Fruit fly (Drosophila melanogaster): ENCODE results near the gene crp.
A peak's percentile ranks its signal among the peaks of the same experiment; 100 is the strongest.

Gene crp

DNA sequence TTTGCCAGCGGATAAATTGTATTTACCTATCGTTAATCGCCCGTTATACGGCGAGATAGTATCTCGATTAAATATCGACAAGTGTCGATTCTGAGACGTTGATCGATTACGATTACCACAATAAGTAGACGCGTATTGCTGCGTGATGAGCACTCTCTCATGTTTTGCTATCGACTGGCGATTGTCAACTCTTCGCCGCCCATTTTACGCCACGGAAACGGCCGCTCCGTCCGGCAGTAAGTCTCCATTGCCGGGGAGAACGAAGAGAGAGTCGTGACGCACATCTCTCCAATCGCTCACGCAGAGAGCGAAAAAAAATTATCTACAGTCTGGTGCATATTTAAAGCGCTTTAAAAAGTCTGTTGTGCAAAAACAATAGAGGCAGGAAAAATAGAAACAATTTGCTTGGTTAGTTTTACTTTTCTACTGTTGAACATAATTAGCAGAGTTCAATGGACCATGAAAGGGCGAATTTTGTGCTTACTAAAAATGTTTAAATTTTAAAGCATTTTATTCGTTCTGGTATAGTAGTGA lies 35.9 kb downstream of the crp start, which contains the start of gene CG46309 (continued):
- peak; percentile 43 for TF ChIP-seq disco-r (GFP tag; optimal IDR thresholded peaks at IDR 0.05)
- TF ChIP-seq Fer3 (tag; optimal IDR thresholded peaks at IDR 0.05): peak; percentile 12
- no peak for TF ChIP-seq CG17802 (tag; optimal IDR thresholded peaks at IDR 0.05)
- no peak for TF ChIP-seq Lpt (GFP tag; optimal IDR thresholded peaks at IDR 0.05)
- no peak for TF ChIP-seq D19A (tag; optimal IDR thresholded peaks at IDR 0.05)
- TF ChIP-seq CG12391 (tag; optimal IDR thresholded peaks at IDR 0.05): no peak
- no peak for TF ChIP-seq lola (GFP tag; optimal IDR thresholded peaks at IDR 0.05)
- TF ChIP-seq CG3847 (GFP tag; IDR thresholded peaks at IDR 0.05): no peak
- peak; percentile 62 for TF ChIP-seq Ets65A (GFP tag)
- no peak for TF ChIP-seq CG6175 (GFP tag; IDR thresholded peaks at IDR 0.05)
- TF ChIP-seq CG13894 (tag; optimal IDR thresholded peaks at IDR 0.05): no peak
- peak; percentile 5 for TF ChIP-seq zf30C (GFP tag; optimal IDR thresholded peaks at IDR 0.05)
- peak; percentile 72 for TF ChIP-seq gem (tag; optimal IDR thresholded peaks at IDR 0.05)
- TF ChIP-seq fru (optimal IDR thresholded peaks at IDR 0.05): no peak
- peak; percentile 52 for TF ChIP-seq CG3281 (GFP tag; optimal IDR thresholded peaks at IDR 0.05)
- TF ChIP-seq Hand (GFP tag; optimal IDR thresholded peaks at IDR 0.05): no peak
- TF ChIP-seq yki (optimal IDR thresholded peaks at IDR 0.05): peak; percentile 43
- TF ChIP-seq ewg (GFP tag; optimal IDR thresholded peaks at IDR 0.05): no peak
- no peak; the same call in 1 of the 3 replicates for TF ChIP-seq Opbp (GFP tag; IDR thresholded peaks at IDR 0.05; ENCODE audit: partially characterized antibody)
- no peak for TF ChIP-seq CG9215 (GFP tag; IDR thresholded peaks at IDR 0.05)
- no peak for TF ChIP-seq dm (GFP tag; optimal IDR thresholded peaks at IDR 0.05)
- TF ChIP-seq CG43689 (GFP tag; IDR thresholded peaks at IDR 0.05): no peak
- no peak for TF ChIP-seq ro (GFP tag; IDR thresholded peaks at IDR 0.05)
- no peak for TF ChIP-seq CG6854 (GFP tag; optimal IDR thresholded peaks at IDR 0.05)
- TF ChIP-seq CG8281 (tag; optimal IDR thresholded peaks at IDR 0.05): no peak
- peak in 1 of 2 experiments; percentile 42 for TF ChIP-seq chif (GFP tag; optimal IDR thresholded peaks at IDR 0.05)
- no peak for TF ChIP-seq HLHmδ (GFP tag; optimal IDR thresholded peaks at IDR 0.05)
- no peak for TF ChIP-seq Max (GFP tag; optimal IDR thresholded peaks at IDR 0.05)
- TF ChIP-seq nom (GFP tag; optimal IDR thresholded peaks at IDR 0.05): peak; percentile 17
- peak; percentile 51 for TF ChIP-seq HHEX (GFP tag; optimal IDR thresholded peaks at IDR 0.05)
- peak; percentile 19 for TF ChIP-seq CG18476 (GFP tag; optimal IDR thresholded peaks at IDR 0.05)
- peak in 1 of 2 experiments; percentile 41 for TF ChIP-seq Pdp1 (GFP tag; optimal IDR thresholded peaks at IDR 0.05)
- TF ChIP-seq CG15479 (GFP tag; optimal IDR thresholded peaks at IDR 0.05): peak; percentile 60
- no peak for TF ChIP-seq C15 (GFP tag; IDR thresholded peaks at IDR 0.05)
- no peak for TF ChIP-seq pb (GFP tag; optimal IDR thresholded peaks at IDR 0.05)
- TF ChIP-seq sqz (GFP tag; optimal IDR thresholded peaks at IDR 0.05): peak; percentile 26
- no peak for TF ChIP-seq crp (GFP tag; optimal IDR thresholded peaks at IDR 0.05)
- no peak for TF ChIP-seq CG17186 (GFP tag; optimal IDR thresholded peaks at IDR 0.05)
- TF ChIP-seq Fer1 (GFP tag; optimal IDR thresholded peaks at IDR 0.05): peak; percentile 43
- no peak for TF ChIP-seq hbn (GFP tag; IDR thresholded peaks at IDR 0.05; ENCODE audit: partially characterized antibody)
- TF ChIP-seq Sry-β (GFP tag; optimal IDR thresholded peaks at IDR 0.05): no peak
- peak; percentile 22 for TF ChIP-seq CG12942 (GFP tag; optimal IDR thresholded peaks at IDR 0.05)
- TF ChIP-seq hb (GFP tag; IDR thresholded peaks at IDR 0.05; ENCODE audit: partially characterized antibody): peak; percentile 89; the same call in 2 of the 3 replicates
- TF ChIP-seq Atf-2 (GFP tag; optimal IDR thresholded peaks at IDR 0.05): no peak
- no peak; the same call in 1 of the 2 replicates for TF ChIP-seq ranshi (GFP tag; IDR thresholded peaks at IDR 0.05)
- TF ChIP-seq CG10462 (GFP tag; optimal IDR thresholded peaks at IDR 0.05): no peak
- TF ChIP-seq kay (GFP tag; optimal IDR thresholded peaks at IDR 0.05): peak; percentile 49
- TF ChIP-seq Hr78 (GFP tag; optimal IDR thresholded peaks at IDR 0.05): no peak
- TF ChIP-seq br (optimal IDR thresholded peaks at IDR 0.05): no peak
- no peak for TF ChIP-seq CG9817 (tag; optimal IDR thresholded peaks at IDR 0.05)

Measured in whole organism, embryonic.